Fruit fly (Drosophila melanogaster) whole organism, adult: ENCODE results near the gene Rpt5.

ENCODE experiments used
- CG12768 ChIP-seq: fragments of 200-800 bp; sonication (Bioruptor generic); optimal IDR thresholded peaks from 2 replicates; lab custom pipeline; 2017; ENCODE audit warnings: missing biosample characterization, missing genetic modification characterization, mild to moderate bottlenecking, moderate library complexity, missing genetic modification reagents
- CG14711 ChIP-seq: fragments of 200-800 bp; sonication (Bioruptor generic); optimal IDR thresholded peaks from 2 replicates; lab custom pipeline; 2018; ENCODE audit warnings: missing biosample characterization, mild to moderate bottlenecking, missing genetic modification characterization, moderate library complexity
- CG1620 ChIP-seq: fragments of 200-800 bp; sonication (Bioruptor generic); optimal IDR thresholded peaks from 2 replicates; lab custom pipeline; 2016; ENCODE audit warnings: missing biosample characterization, missing genetic modification characterization
- CG5204 ChIP-seq: fragments of 200-800 bp; sonication (Bioruptor generic); optimal IDR thresholded peaks from 2 replicates; lab custom pipeline; 2016; ENCODE audit warnings: missing biosample characterization, missing genetic modification characterization
- Crg-1 ChIP-seq: fragments of 200-800 bp; sonication (Bioruptor generic); optimal IDR thresholded peaks from 2 replicates; lab custom pipeline; 2016; ENCODE audit warnings: missing biosample characterization, missing genetic modification characterization
- Hr96 ChIP-seq: fragments of 200-800 bp; sonication (Bioruptor generic); optimal IDR thresholded peaks from 2 replicates; lab custom pipeline; 2016; ENCODE audit warnings: missing biosample characterization, missing genetic modification characterization
- Mnt ChIP-seq: fragments of 200-800 bp; sonication (Bioruptor generic); optimal IDR thresholded peaks from 2 replicates; lab custom pipeline; 2016; ENCODE audit warnings: missing biosample characterization, mild to moderate bottlenecking, missing genetic modification characterization
- cnc ChIP-seq, 2 experiments: fragments of >200 bp; optimal IDR thresholded peaks; 2 replicates each; lab custom pipeline; 2017
- ovo ChIP-seq: fragments of 200-800 bp; sonication (Bioruptor generic); optimal IDR thresholded peaks from 2 replicates; lab custom pipeline; 2016; ENCODE audit warnings: missing biosample characterization, missing genetic modification characterization
- toe ChIP-seq: fragments of 200-800 bp; sonication (Bioruptor generic); optimal IDR thresholded peaks from 2 replicates; lab custom pipeline; 2016; ENCODE audit warnings: missing biosample characterization, missing genetic modification characterization

DNA sequence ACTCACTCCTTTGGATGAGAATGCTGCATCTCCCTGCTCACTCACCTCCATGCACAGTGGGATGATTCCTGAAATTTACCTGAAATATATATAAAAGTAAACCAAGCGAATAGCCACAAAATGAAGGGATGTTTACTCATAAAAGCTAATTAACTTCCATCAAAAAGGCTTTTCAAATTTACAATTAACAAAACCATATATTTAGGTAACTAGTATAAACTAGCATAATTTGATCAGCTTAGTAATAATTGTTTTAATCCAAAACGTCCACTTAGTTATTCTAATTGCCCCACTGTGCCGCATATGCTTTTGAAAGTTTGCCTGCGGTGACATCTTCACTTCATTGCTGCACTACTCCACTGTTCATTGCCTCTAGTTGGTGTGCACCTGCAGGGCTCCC is 31.3 kb downstream of the Rpt5 start:
- no peak for TF ChIP-seq CG5204 (GFP tag; lab: Kevin White, UChicago)
- TF ChIP-seq Crg-1 (GFP tag; lab: Kevin White, UChicago): no peak
- no peak for TF ChIP-seq CG12768 (GFP tag; lab: Kevin White, UChicago)
- no peak for TF ChIP-seq CG1620
- TF ChIP-seq CG14711 (tag; lab: Kevin White, UChicago): no peak
- TF ChIP-seq ovo: no peak
- no peak for TF ChIP-seq cnc (optimal IDR thresholded peaks at IDR 0.05; lab: Kevin White, UChicago)
- no peak for TF ChIP-seq Mnt
- no peak for TF ChIP-seq Hr96 (GFP tag; lab: Kevin White, UChicago)
- TF ChIP-seq toe (GFP tag; lab: Kevin White, UChicago): no peak
